Worm (Caenorhabditis elegans): ENCODE measurements around the gene F17A2.16.
"Not testable (repeated sequence)": the region's sequence is repeated elsewhere in the genome, so short reads cannot be mapped to it uniquely, and the experiment has no call there.

DNA sequence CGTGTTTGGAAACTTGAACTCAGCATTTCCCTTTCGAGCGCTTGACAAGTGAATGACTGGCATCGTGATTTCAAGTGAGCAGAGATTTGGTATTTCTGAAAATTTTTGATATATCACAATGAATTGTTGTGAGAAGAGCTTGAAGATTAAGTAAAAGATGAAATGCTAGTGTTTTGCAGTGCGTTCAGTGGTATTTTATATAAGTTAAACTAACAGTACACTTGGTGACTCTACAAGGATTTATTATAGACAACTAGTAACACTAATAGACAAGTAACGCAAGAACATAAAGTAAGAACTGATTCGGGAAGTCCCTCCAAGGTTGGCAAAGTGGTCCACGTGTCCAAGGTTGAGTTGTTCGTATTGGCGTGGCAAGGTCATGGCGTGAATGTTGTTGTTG lies 5.5 kb upstream of the F17A2.16 start, which contains the start of gene dot-1.3:
- not testable (repeated sequence) for TF ChIP-seq sea-1 (GFP tag; conservative IDR thresholded peaks at IDR 0.05); scrt-1 (GFP tag; IDR thresholded peaks at IDR 0.05); flt-1 (GFP tag; IDR thresholded peaks at IDR 0.05); ets-7 (tag; optimal IDR thresholded peaks at IDR 0.05); ama-1 (optimal IDR thresholded peaks at IDR 0.05)
